Fruit fly (Drosophila melanogaster) whole organism, embryonic: ENCODE results near the gene CG31650.
A peak's percentile ranks its signal among the peaks of the same experiment; 100 is the strongest.

ENCODE experiments used
- Aef1 ChIP-seq: fragments of 200-800 bp; sonication (Bioruptor generic); IDR thresholded peaks from 3 replicates; pipeline ENCODE4 v1.3.6; 2022; ENCODE audit warnings: missing biosample characterization, missing genetic modification characterization
- Atf3 ChIP-seq: fragments of 200-800 bp; sonication (Bioruptor generic); optimal IDR thresholded peaks from 3 replicates; lab custom pipeline; 2016; ENCODE audit warnings: missing biosample characterization, missing genetic modification characterization
- CG12744 ChIP-seq: fragments of 200-800 bp; sonication (Bioruptor generic); optimal IDR thresholded peaks from 2 replicates; lab custom pipeline; 2016; ENCODE audit warnings: missing biosample characterization, missing genetic modification characterization
- CG13424 ChIP-seq: fragments of 200-800 bp; sonication (Bioruptor generic); optimal IDR thresholded peaks from 2 replicates; lab custom pipeline; 2019; ENCODE audit warnings: missing biosample characterization, mild to moderate bottlenecking, missing genetic modification characterization, moderate library complexity
- CG1603 ChIP-seq: fragments of 200-800 bp; sonication (Bioruptor generic); optimal IDR thresholded peaks from 2 replicates; lab custom pipeline; 2019; ENCODE audit warnings: missing biosample characterization, mild to moderate bottlenecking, missing genetic modification characterization, moderate library complexity
- CG16813 ChIP-seq: fragments of 200-800 bp; sonication (Bioruptor generic); IDR thresholded peaks from 3 replicates; pipeline ENCODE4 v1.3.6; 2022; ENCODE audit warnings: missing biosample characterization, missing genetic modification characterization; ENCODE audit not compliant: partially characterized antibody
- CG17361 ChIP-seq: fragments of 200-800 bp; sonication (Bioruptor generic); IDR thresholded peaks from 3 replicates; pipeline ENCODE4 v1.3.6; 2022; ENCODE audit warnings: missing biosample characterization, missing genetic modification characterization
- CG17912 ChIP-seq: fragments of 200-800 bp; sonication (Bioruptor generic); optimal IDR thresholded peaks from 2 replicates; lab custom pipeline; 2018; ENCODE audit warnings: missing biosample characterization, mild to moderate bottlenecking, missing genetic modification characterization
- CG2712 ChIP-seq: fragments of 200-800 bp; optimal IDR thresholded peaks from 3 replicates; lab custom pipeline; 2019; ENCODE audit warnings: missing biosample characterization, mild to moderate bottlenecking, missing genetic modification characterization, moderate library complexity
- CG30020 ChIP-seq: fragments of 200-800 bp; optimal IDR thresholded peaks from 2 replicates; lab custom pipeline; 2019; ENCODE audit warnings: missing biosample characterization, mild to moderate bottlenecking, missing genetic modification characterization, moderate library complexity
- CG34224 ChIP-seq: fragments of 200-800 bp; sonication (Bioruptor generic); IDR thresholded peaks from 3 replicates; pipeline ENCODE4 v1.3.6; 2022; ENCODE audit warnings: missing biosample characterization, missing genetic modification characterization; ENCODE audit not compliant: partially characterized antibody
- CG3995 ChIP-seq: fragments of 200-800 bp; sonication (Bioruptor generic); optimal IDR thresholded peaks from 3 replicates; lab custom pipeline; 2016; ENCODE audit warnings: missing biosample characterization, missing genetic modification characterization
- CG42726 ChIP-seq: fragments of 200-800 bp; sonication (Bioruptor generic); IDR thresholded peaks from 2 replicates; pipeline ENCODE4 v1.3.6; 2022; ENCODE audit warnings: missing biosample characterization, missing genetic modification characterization; ENCODE audit not compliant: partially characterized antibody
- CG4404 ChIP-seq: fragments of 200-800 bp; sonication (Bioruptor generic); IDR thresholded peaks from 2 replicates; pipeline ENCODE4 v1.3.6; 2022; ENCODE audit warnings: missing biosample characterization, missing genetic modification characterization
- CG5245 ChIP-seq: fragments of 200-800 bp; sonication (Bioruptor generic); optimal IDR thresholded peaks from 3 replicates; lab custom pipeline; 2016; ENCODE audit warnings: missing biosample characterization, missing genetic modification characterization
- CG8359 ChIP-seq: fragments of 200-800 bp; sonication (Bioruptor generic); optimal IDR thresholded peaks from 2 replicates; lab custom pipeline; 2017; ENCODE audit warnings: missing biosample characterization, mild to moderate bottlenecking, missing genetic modification characterization, borderline replicate concordance
- CG8924 ChIP-seq: fragments of 200-800 bp; optimal IDR thresholded peaks from 3 replicates; lab custom pipeline; 2019; ENCODE audit warnings: missing biosample characterization, mild to moderate bottlenecking, missing genetic modification characterization, moderate library complexity
- CG9932 ChIP-seq: fragments of 200-800 bp; sonication (Bioruptor generic); IDR thresholded peaks from 2 replicates; pipeline ENCODE4 v1.3.6; 2022; ENCODE audit warnings: missing biosample characterization, missing genetic modification characterization
- Chrac-16 ChIP-seq: fragments of 200-800 bp; sonication (Bioruptor generic); optimal IDR thresholded peaks from 3 replicates; lab custom pipeline; 2016; ENCODE audit warnings: missing biosample characterization, missing genetic modification characterization
- D19B ChIP-seq: fragments of 200-800 bp; sonication (Bioruptor generic); optimal IDR thresholded peaks from 2 replicates; lab custom pipeline; 2017; ENCODE audit warnings: missing biosample characterization, mild to moderate bottlenecking, missing genetic modification characterization
- Dek ChIP-seq: fragments of 200-800 bp; sonication (Bioruptor generic); optimal IDR thresholded peaks from 3 replicates; lab custom pipeline; 2019; ENCODE audit warnings: missing biosample characterization, mild to moderate bottlenecking, missing genetic modification characterization, moderate library complexity
- Dip3 ChIP-seq: fragments of 200-800 bp; sonication (Bioruptor generic); optimal IDR thresholded peaks from 3 replicates; lab custom pipeline; 2016; ENCODE audit warnings: missing biosample characterization, missing genetic modification characterization
- H15 ChIP-seq: fragments of 200-800 bp; sonication (Bioruptor generic); IDR thresholded peaks from 3 replicates; pipeline ENCODE4 v1.3.6; 2022; ENCODE audit warnings: missing biosample characterization, missing genetic modification characterization
- HLH3B ChIP-seq: fragments of 200-800 bp; sonication (Bioruptor generic); IDR thresholded peaks from 2 replicates; pipeline ENCODE4 v1.3.6; 2022; ENCODE audit warnings: missing biosample characterization, missing genetic modification characterization
- Hr78 ChIP-seq, 2 experiments: fragments of 200-800 bp in 1 of 2; fragments of >200 bp in 1 of 2; sonication (Bioruptor generic) in 1 of 2; optimal IDR thresholded peaks; 2 replicates each; lab custom pipeline; 2017 to 2019; ENCODE audit warnings: missing biosample characterization in 2 of 2, missing genetic modification characterization in 2 of 2, mild to moderate bottlenecking in 1 of 2, moderate library complexity in 1 of 2
- MESR4 ChIP-seq: fragments of 200-800 bp; sonication (Bioruptor generic); optimal IDR thresholded peaks from 2 replicates; lab custom pipeline; 2018; ENCODE audit warnings: missing biosample characterization, mild to moderate bottlenecking, missing genetic modification characterization, moderate library complexity
- Max ChIP-seq: fragments of 200-800 bp; sonication (Bioruptor generic); optimal IDR thresholded peaks from 2 replicates; lab custom pipeline; 2016; ENCODE audit warnings: missing biosample characterization, mild to moderate bottlenecking, missing genetic modification characterization
- Oli ChIP-seq: fragments of 200-800 bp; sonication (Bioruptor generic); optimal IDR thresholded peaks from 2 replicates; lab custom pipeline; 2018; ENCODE audit warnings: missing biosample characterization, mild to moderate bottlenecking, missing genetic modification characterization, moderate library complexity
- bsh ChIP-seq, 2 experiments: fragments of 200-800 bp; sonication (Bioruptor generic); optimal IDR thresholded peaks; 2 replicates each; lab custom pipeline; 2017 to 2018; ENCODE audit warnings: mild to moderate bottlenecking in 2 of 2, missing biosample characterization in 2 of 2, missing genetic modification characterization in 2 of 2, moderate library complexity in 1 of 2
- ci ChIP-seq: fragments of 200-800 bp; sonication (Bioruptor generic); IDR thresholded peaks from 3 replicates; pipeline ENCODE4 v1.3.6; 2022; ENCODE audit warnings: missing biosample characterization, missing genetic modification characterization
- corto ChIP-seq: fragments of 200-800 bp; sonication (Bioruptor generic); optimal IDR thresholded peaks from 2 replicates; lab custom pipeline; 2016; ENCODE audit warnings: missing biosample characterization, mild to moderate bottlenecking, missing genetic modification characterization, moderate library complexity
- crol ChIP-seq: fragments of 200-800 bp; sonication (Bioruptor generic); IDR thresholded peaks from 2 replicates; pipeline ENCODE4 v1.3.6; 2022; ENCODE audit warnings: missing biosample characterization, missing genetic modification characterization
- dpn ChIP-seq, 2 experiments: fragments of 200-800 bp; sonication (Bioruptor generic); optimal IDR thresholded peaks; 3 replicates each; lab custom pipeline; 2016; ENCODE audit warnings: missing biosample characterization in 2 of 2, missing genetic modification characterization in 2 of 2
- dysf ChIP-seq: fragments of 200-800 bp; sonication (Bioruptor generic); IDR thresholded peaks from 3 replicates; pipeline ENCODE4 v1.3.6; 2022; ENCODE audit warnings: missing biosample characterization, missing genetic modification characterization
- ems ChIP-seq: fragments of 200-800 bp; sonication (Bioruptor generic); optimal IDR thresholded peaks from 3 replicates; lab custom pipeline; 2016; ENCODE audit warnings: missing biosample characterization, missing genetic modification characterization
- fu2 ChIP-seq: fragments of 200-800 bp; sonication (Bioruptor generic); optimal IDR thresholded peaks from 2 replicates; lab custom pipeline; 2016; ENCODE audit warnings: missing biosample characterization, missing genetic modification characterization
- gcm ChIP-seq: fragments of 200-800 bp; sonication (Bioruptor generic); optimal IDR thresholded peaks from 2 replicates; lab custom pipeline; 2019; ENCODE audit warnings: missing biosample characterization, mild to moderate bottlenecking, missing genetic modification characterization, moderate library complexity
- gem ChIP-seq: fragments of 200-800 bp; sonication (Bioruptor generic); optimal IDR thresholded peaks from 2 replicates; lab custom pipeline; 2019; ENCODE audit warnings: missing biosample characterization, mild to moderate bottlenecking, missing genetic modification characterization, moderate library complexity
- mam ChIP-seq: fragments of 200-800 bp; sonication (Bioruptor generic); optimal IDR thresholded peaks from 3 replicates; lab custom pipeline; 2016; ENCODE audit warnings: missing biosample characterization, missing genetic modification characterization
- nmo ChIP-seq: fragments of 200-800 bp; sonication (Bioruptor generic); optimal IDR thresholded peaks from 2 replicates; lab custom pipeline; 2018; ENCODE audit warnings: missing biosample characterization, mild to moderate bottlenecking, missing genetic modification characterization, moderate library complexity
- prd ChIP-seq, 3 experiments: fragments of >200 bp in 2 of 3; fragments of 200-800 bp in 1 of 3; sonication (Bioruptor generic) in 1 of 3; optimal IDR thresholded peaks in 2 of 3; IDR thresholded peaks in 1 of 3; 2 replicates in 2 of 3; 3 replicates in 1 of 3; pipeline versions ENCODE4 v1.3.6 to Lab custom; 2017 to 2022; ENCODE audit warnings: missing biosample characterization in 1 of 3, missing genetic modification characterization in 1 of 3
- tin ChIP-seq: fragments of 200-800 bp; sonication (Bioruptor generic); optimal IDR thresholded peaks from 3 replicates; lab custom pipeline; 2016; ENCODE audit warnings: missing biosample characterization, missing genetic modification characterization
- tll ChIP-seq, 2 experiments: fragments of 200-800 bp in 1 of 2; fragments of >200 bp in 1 of 2; sonication (Bioruptor generic) in 1 of 2; optimal IDR thresholded peaks; 2 replicates each; lab custom pipeline; 2017 to 2019; ENCODE audit warnings: missing biosample characterization in 2 of 2, missing genetic modification characterization in 2 of 2, mild to moderate bottlenecking in 1 of 2, moderate library complexity in 1 of 2
- trem ChIP-seq: fragments of 200-800 bp; optimal IDR thresholded peaks from 3 replicates; lab custom pipeline; 2019; ENCODE audit warnings: missing biosample characterization, mild to moderate bottlenecking, missing genetic modification characterization, moderate library complexity
- trh ChIP-seq: fragments of 200-800 bp; sonication (Bioruptor generic); optimal IDR thresholded peaks from 2 replicates; lab custom pipeline; 2016; ENCODE audit warnings: missing biosample characterization, missing genetic modification characterization
- unc-4 ChIP-seq: fragments of 200-800 bp; sonication (Bioruptor generic); IDR thresholded peaks from 2 replicates; pipeline ENCODE4 v1.3.6; 2022; ENCODE audit warnings: missing biosample characterization, missing genetic modification characterization; ENCODE audit not compliant: partially characterized antibody
- unpg ChIP-seq: fragments of 200-800 bp; sonication (Bioruptor generic); optimal IDR thresholded peaks from 3 replicates; lab custom pipeline; 2018; ENCODE audit warnings: missing biosample characterization, mild to moderate bottlenecking, missing genetic modification characterization, moderate library complexity
- yki ChIP-seq: fragments of >200 bp; optimal IDR thresholded peaks from 3 replicates; lab custom pipeline; 2018

Gene CG31650

dm6 chr2L:5059645-5060254 lies 15.2 kb upstream of the CG31650 start, which contains the start of gene Rpn11 (continued):
- TF ChIP-seq trh (GFP tag; lab: Kevin White, UChicago) (peak; percentile 36), CG2712 (tag; lab: Kevin White, UChicago) (peak; percentile 76), CG17361 (GFP tag; lab: Robert Waterston, UW) (peak; percentile 86), CG12744 (GFP tag; lab: Kevin White, UChicago) (peak; percentile 35), Dip3 (GFP tag; lab: Kevin White, UChicago) (peak; percentile 34), Chrac-16 (peak; percentile 51), CG8359 (GFP tag; lab: Kevin White, UChicago) (peak; percentile 8), CG3995 (GFP tag; lab: Kevin White, UChicago) (peak; percentile 39), ci (GFP tag; lab: Robert Waterston, UW) (0 out of 3 replicates have a peak, but pooled peaks have one; percentile 9), Oli (tag; lab: Kevin White, UChicago) (peak; percentile 44), mam (GFP tag; lab: Kevin White, UChicago) (peak; percentile 24), H15 (no peak), CG4404 (GFP tag; lab: Robert Waterston, UW) (peak; percentile 47; the same call in 1 of the 2 replicates), HLH3B (peak; percentile 31; the same call in 1 of the 2 replicates), CG42726 (GFP tag; lab: Robert Waterston, UW) (no peak), unc-4 (peak; percentile 38; the same call in 1 of the 2 replicates), Aef1 (GFP tag; lab: Robert Waterston, UW) (0 out of 3 replicates have a peak, but pooled peaks have one; percentile 17), unpg (GFP tag; lab: Kevin White, UChicago) (peak; percentile 41), MESR4 (peak; percentile 87), CG30020 (tag; lab: Kevin White, UChicago) (peak; percentile 65), crol (GFP tag; lab: Robert Waterston, UW) (no peak), yki (lab: Kevin White, UChicago) (no peak), fu2 (GFP tag; lab: Kevin White, UChicago) (peak; percentile 16), ems (GFP tag; lab: Kevin White, UChicago) (peak; percentile 13), CG5245 (GFP tag; lab: Kevin White, UChicago) (peak; percentile 24), CG34224 (GFP tag; lab: Robert Waterston, UW) (0 out of 3 replicates have a peak, but pooled peaks have one; percentile 42), CG16813 (GFP tag; lab: Robert Waterston, UW) (peak; percentile 46; the same call in 1 of the 3 replicates), nmo (GFP tag; lab: Kevin White, UChicago) (peak; percentile 80), CG17912 (GFP tag; lab: Kevin White, UChicago) (no peak), corto (GFP tag; lab: Kevin White, UChicago) (no peak), Dek (tag; lab: Kevin White, UChicago) (peak; percentile 59), dysf (GFP tag; lab: Robert Waterston, UW) (0 out of 3 replicates have a peak, but pooled peaks have one; percentile 8), Max (GFP tag; lab: Kevin White, UChicago) (peak; percentile 46), D19B (GFP tag; lab: Kevin White, UChicago) (peak; percentile 20), Hr78 (GFP tag; optimal IDR thresholded peaks at IDR 0.05; lab: Kevin White, UChicago) (no peak), CG9932 (GFP tag; lab: Robert Waterston, UW) (peak; percentile 63), bsh (GFP tag; optimal IDR thresholded peaks at IDR 0.05; lab: Kevin White, UChicago) (peak in 1 of 2 experiments; percentile 41), Atf3 (GFP tag; lab: Kevin White, UChicago) (no peak), gem (tag; lab: Kevin White, UChicago) (peak; percentile 83), tin (GFP tag; lab: Kevin White, UChicago) (peak; percentile 56), gcm (peak; percentile 36), CG1603 (peak; percentile 47), CG13424 (tag; lab: Kevin White, UChicago) (peak; percentile 70), prd (optimal IDR thresholded peaks at IDR 0.05; lab: Kevin White, UChicago) (no peak), prd (GFP tag; IDR thresholded peaks at IDR 0.05; lab: Robert Waterston, UW) (peak; percentile 50), trem (tag; lab: Kevin White, UChicago) (peak; percentile 66), dpn (GFP tag; optimal IDR thresholded peaks at IDR 0.05; lab: Kevin White, UChicago) (peak; percentile 51 to 75), CG8924 (tag; lab: Kevin White, UChicago) (peak; percentile 77), tll (GFP tag; optimal IDR thresholded peaks at IDR 0.05; lab: Kevin White, UChicago) (no peak)
